Fruit fly (Drosophila melanogaster): ENCODE data around the gene CG14963.

The CG14963 gene

DNA sequence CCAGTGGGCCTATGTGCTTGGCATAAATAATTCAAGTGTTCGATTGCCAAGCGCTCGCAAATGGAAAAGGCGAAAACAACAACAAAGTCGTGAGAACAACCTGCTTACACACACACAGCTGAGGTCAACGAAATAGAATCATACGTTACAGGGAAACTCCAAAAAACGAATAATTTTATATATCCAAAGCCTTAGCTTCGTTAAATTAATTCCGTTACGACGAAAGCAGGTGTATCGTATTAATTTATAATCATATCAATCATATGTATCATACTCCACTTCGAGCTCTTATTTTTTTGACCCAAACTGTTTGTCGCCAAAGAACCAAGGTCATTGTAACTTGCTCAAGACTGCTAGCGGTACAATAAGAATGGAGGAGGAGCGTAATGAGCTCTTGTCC lies 7.1 kb upstream of the CG14963 start (continued):
- no peak for TF ChIP-seq mld (GFP tag; IDR thresholded peaks at IDR 0.05; ENCODE audit: partially characterized antibody)
- peak; percentile 85 for TF ChIP-seq CG4854 (GFP tag; optimal IDR thresholded peaks at IDR 0.05)
- TF ChIP-seq crc (GFP tag; optimal IDR thresholded peaks at IDR 0.05), result peak; percentile 78
- TF ChIP-seq tgo (GFP tag; IDR thresholded peaks at IDR 0.05), result peak; percentile 87
- peak; percentile 48; the same call in 1 of the 3 replicates for TF ChIP-seq CG2889 (GFP tag; IDR thresholded peaks at IDR 0.05)
- TF ChIP-seq CG15479 (GFP tag; optimal IDR thresholded peaks at IDR 0.05), result no peak
- TF ChIP-seq croc (GFP tag; conservative IDR thresholded peaks at IDR 0.05), result peak; percentile 83
- peak; percentile 62 for TF ChIP-seq CG1529 (GFP tag; optimal IDR thresholded peaks at IDR 0.05)
- TF ChIP-seq Ssrp (tag; optimal IDR thresholded peaks at IDR 0.05), result peak; percentile 75
- TF ChIP-seq Six4 (GFP tag; optimal IDR thresholded peaks at IDR 0.05), result peak; percentile 82
- peak; percentile 77; the same call in 1 of the 3 replicates for TF ChIP-seq CG2199 (GFP tag; IDR thresholded peaks at IDR 0.05)
- peak; percentile 90 for TF ChIP-seq CG4424 (GFP tag; optimal IDR thresholded peaks at IDR 0.05)
- TF ChIP-seq CG10267 (tag; optimal IDR thresholded peaks at IDR 0.05), result peak; percentile 83
- peak; percentile 69 to 87 for TF ChIP-seq chif (GFP tag; optimal IDR thresholded peaks at IDR 0.05)
- TF ChIP-seq Bteb2 (GFP tag; optimal IDR thresholded peaks at IDR 0.05), result peak; percentile 81
- peak; percentile 40 for TF ChIP-seq CG15073 (GFP tag; optimal IDR thresholded peaks at IDR 0.05)
- TF ChIP-seq Adf1 (GFP tag; IDR thresholded peaks at IDR 0.05), result peak; percentile 41; the same call in 1 of the 2 replicates
- peak; percentile 46 for TF ChIP-seq Ets97D (GFP tag; optimal IDR thresholded peaks at IDR 0.05)
- peak; percentile 45 for TF ChIP-seq cato (GFP tag; optimal IDR thresholded peaks at IDR 0.05; ENCODE audit: borderline replicate concordance)
- TF ChIP-seq CG3407 (GFP tag; optimal IDR thresholded peaks at IDR 0.05), result peak; percentile 66
- peak; percentile 83 for TF ChIP-seq CG14710 (tag; optimal IDR thresholded peaks at IDR 0.05)
- no peak for TF ChIP-seq sna (GFP tag; IDR thresholded peaks at IDR 0.05; ENCODE audit: partially characterized antibody)
- peak; percentile 1 for TF ChIP-seq pzg (GFP tag; optimal IDR thresholded peaks at IDR 0.05)
- peak; percentile 57 for TF ChIP-seq CG12236 (GFP tag; optimal IDR thresholded peaks at IDR 0.05)
- TF ChIP-seq grau (tag; optimal IDR thresholded peaks at IDR 0.05), result peak; percentile 87
- no peak for TF ChIP-seq odd (GFP tag; optimal IDR thresholded peaks at IDR 0.05)
- peak; percentile 83 for TF ChIP-seq D19B (GFP tag; optimal IDR thresholded peaks at IDR 0.05)
- TF ChIP-seq fd96Cb (tag; optimal IDR thresholded peaks at IDR 0.05), result peak; percentile 87
- TF ChIP-seq CG17568 (GFP tag; optimal IDR thresholded peaks at IDR 0.05), result no peak
- peak; percentile 72; the same call in 1 of the 2 replicates for TF ChIP-seq ro (GFP tag; IDR thresholded peaks at IDR 0.05)
- no peak for TF ChIP-seq CG17912 (GFP tag; optimal IDR thresholded peaks at IDR 0.05)
- peak; percentile 22 for TF ChIP-seq CG8944 (GFP tag; optimal IDR thresholded peaks at IDR 0.05)
- TF ChIP-seq lbe (GFP tag; optimal IDR thresholded peaks at IDR 0.05), result peak; percentile 88
- no peak for TF ChIP-seq CoRest (tag; optimal IDR thresholded peaks at IDR 0.05)
- TF ChIP-seq ato (GFP tag; IDR thresholded peaks at IDR 0.05; ENCODE audit: partially characterized antibody), result no peak
- TF ChIP-seq CG11085 (GFP tag; IDR thresholded peaks at IDR 0.05), result peak; percentile 79
- no peak for TF ChIP-seq CG17359 (tag; optimal IDR thresholded peaks at IDR 0.05)
- peak; percentile 92 for TF ChIP-seq CG7839 (tag; optimal IDR thresholded peaks at IDR 0.05)
- peak; percentile 76 for TF ChIP-seq her (GFP tag; optimal IDR thresholded peaks at IDR 0.05)
- TF ChIP-seq CG2875 (GFP tag; optimal IDR thresholded peaks at IDR 0.05), result peak; percentile 83
- TF ChIP-seq CG13624 (GFP tag; optimal IDR thresholded peaks at IDR 0.05), result peak; percentile 78
- peak; percentile 72 for TF ChIP-seq Nf-YA (GFP tag; IDR thresholded peaks at IDR 0.05)
- TF ChIP-seq CG33557 (GFP tag; optimal IDR thresholded peaks at IDR 0.05), result peak; percentile 62
- peak; percentile 64 for TF ChIP-seq CG10462 (GFP tag; optimal IDR thresholded peaks at IDR 0.05)
- TF ChIP-seq CG10959 (GFP tag; IDR thresholded peaks at IDR 0.05), result peak; percentile 61
- no peak for TF ChIP-seq Bgb (GFP tag; IDR thresholded peaks at IDR 0.05; ENCODE audit: partially characterized antibody)
- peak; percentile 84 for TF ChIP-seq CG5245 (GFP tag; optimal IDR thresholded peaks at IDR 0.05)
- peak; percentile 68 for TF ChIP-seq zen (tag; optimal IDR thresholded peaks at IDR 0.05)
- peak; percentile 53 for TF ChIP-seq Ravus (GFP tag; IDR thresholded peaks at IDR 0.05)
- TF ChIP-seq fu2 (GFP tag; optimal IDR thresholded peaks at IDR 0.05), result peak; percentile 43
